Worm (Caenorhabditis elegans) whole organism, L1 larva: ENCODE data around the gene nipi-4.

Source experiments
- C16A3.4 ChIP-seq: fragments of 150-350 bp; optimal IDR thresholded peaks from 2 replicates; lab custom pipeline; 2014; ENCODE audit warnings: missing biosample characterization, missing genetic modification characterization
- C34B4.2 ChIP-seq: sonication (generic microtip); optimal IDR thresholded peaks from 2 replicates; lab custom pipeline; 2017; ENCODE audit warnings: mild to moderate bottlenecking, missing genetic modification characterization, missing compliant biosample characterization
- F16B12.6 ChIP-seq: fragments of 150-350 bp; optimal IDR thresholded peaks from 2 replicates; lab custom pipeline; 2014; ENCODE audit warnings: missing biosample characterization, missing genetic modification characterization
- aha-1 ChIP-seq: fragments of 150-350 bp; optimal IDR thresholded peaks from 2 replicates; lab custom pipeline; 2014; ENCODE audit warnings: missing biosample characterization, missing genetic modification characterization
- alr-1 ChIP-seq: fragments of 200-800 bp; sonication (Bioruptor generic); optimal IDR thresholded peaks from 2 replicates; lab custom pipeline; 2018; ENCODE audit warnings: borderline replicate concordance, mild to moderate bottlenecking, missing genetic modification characterization, missing compliant biosample characterization
- aly-2 ChIP-seq: fragments of 150-350 bp; optimal IDR thresholded peaks from 2 replicates; lab custom pipeline; 2014; ENCODE audit warnings: missing biosample characterization, missing genetic modification characterization
- ama-1 ChIP-seq: fragments of 150-350 bp; optimal IDR thresholded peaks from 2 replicates; lab custom pipeline; 2014
- blmp-1 ChIP-seq: fragments of 150-350 bp; optimal IDR thresholded peaks from 2 replicates; lab custom pipeline; 2014; ENCODE audit warnings: missing biosample characterization, missing genetic modification characterization
- ceh-8 ChIP-seq: fragments of 200-800 bp; sonication (Bioruptor generic); optimal IDR thresholded peaks from 2 replicates; lab custom pipeline; 2018; ENCODE audit warnings: mild to moderate bottlenecking, missing genetic modification characterization, moderate library complexity, missing compliant biosample characterization
- ceh-88 ChIP-seq: fragments of 200-800 bp; sonication (Bioruptor generic); IDR thresholded peaks from 2 replicates; pipeline ENCODE4 v1.3.6; 2022; ENCODE audit warnings: missing genetic modification characterization, missing compliant biosample characterization
- ceh-90 ChIP-seq: sonication (generic microtip); optimal IDR thresholded peaks from 2 replicates; lab custom pipeline; 2016; ENCODE audit warnings: missing genetic modification characterization, missing compliant biosample characterization
- ces-1 ChIP-seq: fragments of 150-350 bp; optimal IDR thresholded peaks from 2 replicates; lab custom pipeline; 2014; ENCODE audit warnings: missing biosample characterization, missing genetic modification reagents, missing genetic modification characterization
- dpl-1 ChIP-seq, 3 experiments: fragments of 150-350 bp in 2 of 3; sonication (generic microtip) in 1 of 3; optimal IDR thresholded peaks; 2 replicates each; lab custom pipeline; 2014 to 2017; ENCODE audit warnings: missing biosample characterization in 3 of 3, missing genetic modification characterization in 3 of 3, missing genetic modification reagents in 3 of 3
- efl-3 ChIP-seq: fragments of 200-800 bp; sonication (Bioruptor generic); optimal IDR thresholded peaks from 2 replicates; lab custom pipeline; 2018; ENCODE audit warnings: mild to moderate bottlenecking, missing genetic modification characterization, missing compliant biosample characterization
- egl-13 ChIP-seq: sonication (generic microtip); optimal IDR thresholded peaks from 2 replicates; lab custom pipeline; 2016; ENCODE audit warnings: missing genotype, missing genetic modification reagents, missing genetic modification characterization, missing compliant biosample characterization
- elt-3 ChIP-seq, 6 experiments: fragments of 150-350 bp in 1 of 6; sonication (generic microtip); optimal IDR thresholded peaks; 2 replicates each; lab custom pipeline; 2017 to 2018; ENCODE audit warnings: missing biosample characterization in 6 of 6, missing genetic modification characterization in 6 of 6, inconsistent platforms in 1 of 6
- fkh-10 ChIP-seq: sonication (generic microtip); optimal IDR thresholded peaks from 2 replicates; lab custom pipeline; 2017; ENCODE audit warnings: missing biosample characterization, missing genetic modification reagents, missing genetic modification characterization
- fkh-8 ChIP-seq: sonication (generic microtip); optimal IDR thresholded peaks from 2 replicates; lab custom pipeline; 2016; ENCODE audit warnings: mild to moderate bottlenecking, missing genetic modification characterization, missing compliant biosample characterization
- fos-1 ChIP-seq: fragments of 150-350 bp; optimal IDR thresholded peaks from 2 replicates; lab custom pipeline; 2014; ENCODE audit warnings: missing biosample characterization, missing genetic modification characterization
- grh-1 ChIP-seq: fragments of 200-800 bp; sonication (Bioruptor generic); IDR thresholded peaks from 2 replicates; pipeline ENCODE4 v1.3.6; 2022; ENCODE audit warnings: missing genetic modification reagents, missing genetic modification characterization, missing compliant biosample characterization
- hlh-17 ChIP-seq: fragments of 200-800 bp; sonication (Bioruptor generic); optimal IDR thresholded peaks from 2 replicates; lab custom pipeline; 2018; ENCODE audit warnings: missing genetic modification characterization, mild to moderate bottlenecking, missing compliant biosample characterization, moderate library complexity, borderline replicate concordance
- hlh-4 ChIP-seq: sonication (generic microtip); optimal IDR thresholded peaks from 2 replicates; lab custom pipeline; 2016; ENCODE audit warnings: mild to moderate bottlenecking, missing genetic modification characterization, missing compliant biosample characterization
- hpl-2 ChIP-seq: fragments of 150-350 bp; optimal IDR thresholded peaks from 2 replicates; lab custom pipeline; 2014; ENCODE audit warnings: missing biosample characterization, missing genetic modification reagents, missing genetic modification characterization
- jun-1 ChIP-seq: fragments of 150-350 bp; optimal IDR thresholded peaks from 2 replicates; lab custom pipeline; 2014; ENCODE audit warnings: missing biosample characterization, missing genetic modification reagents, missing genetic modification characterization
- lin-13 ChIP-seq: fragments of 150-350 bp; optimal IDR thresholded peaks from 2 replicates; lab custom pipeline; 2014; ENCODE audit warnings: missing biosample characterization, missing genetic modification reagents, missing genetic modification characterization
- lin-14 ChIP-seq: fragments of 200-800 bp; sonication (Bioruptor generic); optimal IDR thresholded peaks from 2 replicates; lab custom pipeline; 2018; ENCODE audit warnings: mild to moderate bottlenecking, missing genetic modification characterization, moderate library complexity, missing compliant biosample characterization
- lin-15B ChIP-seq: fragments of 150-350 bp; sonication (generic microtip); optimal IDR thresholded peaks from 3 replicates; lab custom pipeline; 2014; ENCODE audit warnings: missing biosample characterization, missing genetic modification characterization
- lir-3 ChIP-seq: sonication (generic microtip); optimal IDR thresholded peaks from 2 replicates; lab custom pipeline; 2016; ENCODE audit warnings: mild to moderate bottlenecking, missing genetic modification characterization, moderate library complexity, missing compliant biosample characterization; ENCODE audit not compliant: poor library complexity
- lsy-2 ChIP-seq, 2 experiments: fragments of 150-350 bp; optimal IDR thresholded peaks; 2 replicates each; lab custom pipeline; 2014; ENCODE audit warnings: missing biosample characterization in 2 of 2, missing genetic modification characterization in 2 of 2
- mdl-1 ChIP-seq, 2 experiments: fragments of 150-350 bp; optimal IDR thresholded peaks; 2 replicates each; lab custom pipeline; 2014 to 2017; ENCODE audit warnings: missing biosample characterization in 2 of 2, missing genetic modification characterization in 2 of 2, inconsistent platforms in 1 of 2
- mep-1 ChIP-seq: fragments of 150-350 bp; optimal IDR thresholded peaks from 2 replicates; lab custom pipeline; 2014; ENCODE audit warnings: missing biosample characterization, missing genetic modification characterization
- nhr-11 ChIP-seq: fragments of 150-350 bp; optimal IDR thresholded peaks from 2 replicates; lab custom pipeline; 2014; ENCODE audit warnings: missing biosample characterization, missing genetic modification characterization
- nhr-12 ChIP-seq: sonication (generic microtip); optimal IDR thresholded peaks from 2 replicates; lab custom pipeline; 2017; ENCODE audit warnings: missing biosample characterization, missing genetic modification characterization
- nhr-19 ChIP-seq: fragments of 200-800 bp; sonication (Bioruptor generic); conservative IDR thresholded peaks from 2 replicates; pipeline ENCODE4 v1.3.6; 2022; ENCODE audit warnings: missing genetic modification characterization, missing compliant biosample characterization
- nhr-20 ChIP-seq: sonication (generic microtip); optimal IDR thresholded peaks from 2 replicates; lab custom pipeline; 2016; ENCODE audit warnings: mild to moderate bottlenecking, missing genetic modification characterization, missing compliant biosample characterization
- nhr-28 ChIP-seq: fragments of 150-350 bp; optimal IDR thresholded peaks from 2 replicates; lab custom pipeline; 2014; ENCODE audit warnings: missing biosample characterization, missing genetic modification characterization
- nhr-47 ChIP-seq: sonication (generic microtip); optimal IDR thresholded peaks from 2 replicates; lab custom pipeline; 2016; ENCODE audit warnings: mild to moderate bottlenecking, missing genetic modification characterization, moderate library complexity, missing compliant biosample characterization
- nhr-71 ChIP-seq: sonication (generic microtip); optimal IDR thresholded peaks from 2 replicates; lab custom pipeline; 2016; ENCODE audit warnings: mild to moderate bottlenecking, missing genetic modification characterization, moderate library complexity, missing compliant biosample characterization
- nhr-76 ChIP-seq: sonication (generic microtip); optimal IDR thresholded peaks from 2 replicates; lab custom pipeline; 2017; ENCODE audit warnings: missing biosample characterization, missing genetic modification characterization
- nhr-84 ChIP-seq: sonication (generic microtip); optimal IDR thresholded peaks from 2 replicates; lab custom pipeline; 2017; ENCODE audit warnings: missing biosample characterization, missing genetic modification characterization
- pag-3 ChIP-seq: sonication (generic microtip); optimal IDR thresholded peaks from 2 replicates; lab custom pipeline; 2017; ENCODE audit warnings: missing genetic modification characterization, mild to moderate bottlenecking, missing compliant biosample characterization, antibody characterized with exemption, borderline replicate concordance; ENCODE audit not compliant: insufficient read depth
- pax-3 ChIP-seq: fragments of 200-800 bp; sonication (Bioruptor generic); optimal IDR thresholded peaks from 2 replicates; lab custom pipeline; 2018; ENCODE audit warnings: mild to moderate bottlenecking, missing genetic modification characterization, moderate library complexity, missing compliant biosample characterization
- pqm-1 ChIP-seq: sonication (generic microtip); optimal IDR thresholded peaks from 3 replicates; lab custom pipeline; 2017; ENCODE audit warnings: missing biosample characterization, missing genetic modification characterization
- rnt-1 ChIP-seq: sonication (generic microtip); optimal IDR thresholded peaks from 2 replicates; lab custom pipeline; 2016; ENCODE audit warnings: mild to moderate bottlenecking, missing genetic modification characterization, moderate library complexity, missing compliant biosample characterization
- sptf-1 ChIP-seq: fragments of 150-350 bp; optimal IDR thresholded peaks from 2 replicates; lab custom pipeline; 2014; ENCODE audit warnings: missing biosample characterization, missing genetic modification characterization
- swsn-7 ChIP-seq: sonication (generic microtip); optimal IDR thresholded peaks from 2 replicates; lab custom pipeline; 2016; ENCODE audit warnings: missing genetic modification characterization, missing compliant biosample characterization
- tlp-1 ChIP-seq: fragments of 150-350 bp; optimal IDR thresholded peaks from 2 replicates; lab custom pipeline; 2014; ENCODE audit warnings: missing biosample characterization, missing genetic modification characterization
- unc-130 ChIP-seq: fragments of 150-350 bp; optimal IDR thresholded peaks from 2 replicates; lab custom pipeline; 2017; ENCODE audit warnings: missing biosample characterization, missing genetic modification characterization, inconsistent platforms
- unc-30 ChIP-seq: sonication (generic microtip); optimal IDR thresholded peaks from 2 replicates; lab custom pipeline; 2017; ENCODE audit warnings: missing biosample characterization, missing genetic modification characterization
- unc-86 ChIP-seq: sonication (generic microtip); optimal IDR thresholded peaks from 2 replicates; lab custom pipeline; 2016; ENCODE audit warnings: missing genetic modification characterization, missing compliant biosample characterization
- unc-98 ChIP-seq: fragments of 200-800 bp; sonication (Bioruptor generic); IDR thresholded peaks from 2 replicates; pipeline ENCODE4 v1.3.6; 2022; ENCODE audit warnings: missing genetic modification characterization, missing compliant biosample characterization
- vab-15 ChIP-seq: sonication (generic microtip); optimal IDR thresholded peaks from 2 replicates; lab custom pipeline; 2017; ENCODE audit warnings: missing genotype, mild to moderate bottlenecking, missing genetic modification characterization, missing compliant biosample characterization
- xbp-1 ChIP-seq: sonication (generic microtip); optimal IDR thresholded peaks from 2 replicates; lab custom pipeline; 2016; ENCODE audit warnings: missing genetic modification characterization, missing compliant biosample characterization
- zag-1 ChIP-seq: fragments of 150-350 bp; optimal IDR thresholded peaks from 2 replicates; lab custom pipeline; 2014; ENCODE audit warnings: missing biosample characterization, missing genetic modification characterization

The nipi-4 gene

ce11 chrV:7820270-7820669, 50.3 kb downstream of the nipi-4 start, which contains the start of gene lbp-4 (continued):
- peak; percentile 3 for TF ChIP-seq F16B12.6
- TF ChIP-seq mdl-1 (tag; optimal IDR thresholded peaks at IDR 0.05; lab: Kevin White, UChicago), result no peak
- peak in 1 of 6 experiments; percentile 17 for TF ChIP-seq elt-3 (tag; optimal IDR thresholded peaks at IDR 0.05; lab: Kevin White, UChicago)
- TF ChIP-seq ama-1 (lab: Kevin White, UChicago), result no peak
- no peak for TF ChIP-seq jun-1
- TF ChIP-seq pax-3 (tag; lab: Kevin White, UChicago), result no peak
- no peak for TF ChIP-seq fkh-10 (GFP tag; lab: Kevin White, UChicago)
- TF ChIP-seq fkh-8, result peak; percentile 7
- TF ChIP-seq vab-15, result peak; percentile 86
- TF ChIP-seq hpl-2 (GFP tag; lab: Kevin White, UChicago), result no peak
- TF ChIP-seq ceh-90, result no peak
- peak; percentile 26 for TF ChIP-seq lin-15B (tag; lab: Kevin White, UChicago)
- no peak for TF ChIP-seq fos-1 (tag; lab: Kevin White, UChicago)
- TF ChIP-seq efl-3 (GFP tag; lab: Kevin White, UChicago), result no peak
- TF ChIP-seq ceh-88 (GFP tag; lab: Robert Waterston, UW), result no peak
- TF ChIP-seq grh-1 (GFP tag; lab: Robert Waterston, UW), result no peak
- peak; percentile 40 for TF ChIP-seq lir-3 (tag; lab: Kevin White, UChicago)
- TF ChIP-seq ces-1, result no peak
- peak; percentile 54 for TF ChIP-seq nhr-71 (tag; lab: Kevin White, UChicago)
- TF ChIP-seq unc-130, result peak; percentile 63
- no peak for TF ChIP-seq aha-1 (tag; lab: Kevin White, UChicago)
- no peak for TF ChIP-seq ceh-8 (GFP tag; lab: Kevin White, UChicago)
- no peak for TF ChIP-seq sptf-1 (tag; lab: Kevin White, UChicago)
- peak; percentile 49 for TF ChIP-seq xbp-1 (tag; lab: Kevin White, UChicago)
- no peak for TF ChIP-seq nhr-11 (tag; lab: Kevin White, UChicago)
- TF ChIP-seq hlh-17 (GFP tag; lab: Kevin White, UChicago), result no peak
- TF ChIP-seq dpl-1 (GFP tag; optimal IDR thresholded peaks at IDR 0.05; lab: Kevin White, UChicago), result peak in 2 of 3 experiments; percentile 19 to 50
- TF ChIP-seq lsy-2 (tag; optimal IDR thresholded peaks at IDR 0.05; lab: Kevin White, UChicago), result peak; percentile 1 to 81
- TF ChIP-seq zag-1 (tag; lab: Kevin White, UChicago), result no peak
- no peak for TF ChIP-seq mep-1
- TF ChIP-seq nhr-28, result no peak
- no peak for TF ChIP-seq nhr-19 (GFP tag; lab: Robert Waterston, UW)
- no peak for TF ChIP-seq nhr-76 (tag; lab: Kevin White, UChicago)
- TF ChIP-seq nhr-84 (tag; lab: Kevin White, UChicago), result no peak
- TF ChIP-seq rnt-1 (tag; lab: Kevin White, UChicago), result peak; percentile 49
- peak; percentile 54 for TF ChIP-seq nhr-20
- peak; percentile 36 for TF ChIP-seq nhr-47 (tag; lab: Kevin White, UChicago)
- peak; percentile 83 for TF ChIP-seq lin-14 (GFP tag; lab: Kevin White, UChicago)
- TF ChIP-seq tlp-1 (tag; lab: Kevin White, UChicago), result no peak
- TF ChIP-seq unc-30 (tag; lab: Kevin White, UChicago), result no peak
- TF ChIP-seq lin-13, result peak; percentile 20
- TF ChIP-seq alr-1 (tag; lab: Kevin White, UChicago), result no peak
- TF ChIP-seq pqm-1 (tag; lab: Kevin White, UChicago), result no peak
- TF ChIP-seq swsn-7 (tag; lab: Kevin White, UChicago), result peak; percentile 23
- no peak for TF ChIP-seq C34B4.2 (tag; lab: Kevin White, UChicago)
- no peak for TF ChIP-seq hlh-4 (tag; lab: Kevin White, UChicago)
- TF ChIP-seq nhr-12, result no peak
- peak; percentile 83 for TF ChIP-seq C16A3.4 (tag; lab: Kevin White, UChicago)
- TF ChIP-seq pag-3 (tag; lab: Kevin White, UChicago), result peak; percentile 25
- no peak for TF ChIP-seq blmp-1 (tag; lab: Kevin White, UChicago)
- no peak for TF ChIP-seq aly-2 (tag; lab: Kevin White, UChicago)
- TF ChIP-seq unc-98 (GFP tag; lab: Robert Waterston, UW), result no peak
- no peak for TF ChIP-seq egl-13
- TF ChIP-seq unc-86 (tag; lab: Kevin White, UChicago), result no peak
